Worm (Caenorhabditis elegans) whole organism, dauer: ENCODE measurements around the gene mrps-31.

Source experiments
- unc-62 ChIP-seq: sonication (generic microtip); optimal IDR thresholded peaks from 2 replicates; lab custom pipeline; 2017; ENCODE audit warnings: missing biosample characterization, missing genetic modification reagents, missing genetic modification characterization

Gene mrps-31

DNA sequence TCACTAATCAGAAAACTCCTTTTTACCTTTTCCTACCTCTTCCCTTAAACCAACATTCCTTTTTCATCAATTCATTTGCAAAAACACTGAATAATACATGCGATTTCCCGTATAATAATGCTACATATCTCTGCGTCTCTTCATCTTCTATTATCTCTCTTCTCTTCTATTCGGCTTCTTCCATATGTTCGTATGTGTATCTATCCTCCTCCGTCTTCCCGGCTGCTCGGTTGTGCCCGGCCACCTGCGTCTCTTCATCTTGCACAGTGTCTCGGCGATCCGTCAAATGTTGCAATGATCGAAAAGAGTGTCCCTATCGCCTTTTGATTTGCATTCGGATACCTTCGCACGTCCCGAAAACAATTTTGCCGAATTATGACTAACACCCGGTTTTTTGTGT lies 46.8 kb downstream of the mrps-31 start:
- TF ChIP-seq unc-62 (GFP tag; lab: Kevin White, UChicago): no peak

ce11 chrIII:3581636-3582035 lies 48.5 kb downstream of the mrps-31 start, which contains the start of gene C48D5.3:
Gene C48D5.3, minus strand, starts transcription at chrIII:3581736.
- TF ChIP-seq unc-62 (GFP tag; lab: Kevin White, UChicago): no peak
